Fruit fly (Drosophila melanogaster) Kc167 (cell line): Measurements from ENCODE around the gene CG13771.

Experiments
- Myc ChIP-seq: fragments of >200 bp; optimal IDR thresholded peaks from 2 replicates; lab custom pipeline; 2017; ENCODE audit warnings: missing external identifiers
- h ChIP-seq: fragments of >200 bp; optimal IDR thresholded peaks from 3 replicates; lab custom pipeline; 2018; ENCODE audit warnings: missing external identifiers
- psq ChIP-seq: fragments of >200 bp; optimal IDR thresholded peaks from 2 replicates; lab custom pipeline; 2017; ENCODE audit warnings: missing external identifiers

dm6 chr2L:6657969-6658748 lies 5.3 kb downstream of the CG13771 start, which contains the start of the genes CG31636 and Ube4A:
- TF ChIP-seq h, result no peak
- no peak for TF ChIP-seq psq (lab: Kevin White, UChicago)
- no peak for TF ChIP-seq Myc (lab: Kevin White, UChicago)
